Worm (Caenorhabditis elegans) whole organism, young adult: Measurements from ENCODE around the gene C48B4.13.

Experiments used
- F23B12.7 ChIP-seq: sonication (generic microtip); optimal IDR thresholded peaks from 2 replicates; lab custom pipeline; 2017; ENCODE audit warnings: missing genetic modification characterization, mild to moderate bottlenecking, missing compliant biosample characterization, antibody characterized with exemption, moderate library complexity; ENCODE audit not compliant: insufficient read depth
- F49E8.2 ChIP-seq: sonication (generic microtip); optimal IDR thresholded peaks from 3 replicates; lab custom pipeline; 2017; ENCODE audit warnings: missing genetic modification characterization, mild to moderate bottlenecking, missing compliant biosample characterization, antibody characterized with exemption, moderate library complexity; ENCODE audit not compliant: insufficient read depth
- F55B11.4 ChIP-seq: sonication (generic microtip); optimal IDR thresholded peaks from 2 replicates; lab custom pipeline; 2016; ENCODE audit warnings: missing compliant biosample characterization, missing genetic modification characterization, borderline replicate concordance; ENCODE audit not compliant: insufficient read depth
- K11D2.4 ChIP-seq: fragments of 200-800 bp; sonication (Bioruptor generic); IDR thresholded peaks from 2 replicates; pipeline ENCODE4 v1.3.6; 2022; ENCODE audit warnings: missing genetic modification reagents, missing genetic modification characterization, missing compliant biosample characterization
- Y53F4B.3 ChIP-seq: fragments of 200-800 bp; sonication (Bioruptor generic); IDR thresholded peaks from 2 replicates; pipeline ENCODE4 v1.3.6; 2022; ENCODE audit warnings: missing genetic modification reagents, missing genetic modification characterization, missing compliant biosample characterization
- Y79H2A.3 ChIP-seq: fragments of 200-800 bp; sonication (Bioruptor generic); conservative IDR thresholded peaks from 2 replicates; pipeline ENCODE4 v1.3.6; 2022; ENCODE audit warnings: missing genetic modification reagents, missing genetic modification characterization, missing compliant biosample characterization
- Y95B8A.8 ChIP-seq: fragments of 200-800 bp; sonication (Bioruptor generic); IDR thresholded peaks from 2 replicates; pipeline ENCODE4 v1.3.6; 2022; ENCODE audit warnings: missing genetic modification reagents, missing genetic modification characterization, missing compliant biosample characterization
- ZK185.1 ChIP-seq: sonication (generic microtip); optimal IDR thresholded peaks from 2 replicates; lab custom pipeline; 2016; ENCODE audit warnings: mild to moderate bottlenecking, missing genetic modification characterization, missing compliant biosample characterization; ENCODE audit not compliant: poor library complexity, severe bottlenecking
- akir-1 ChIP-seq: fragments of 200-800 bp; sonication (Bioruptor generic); optimal IDR thresholded peaks from 2 replicates; lab custom pipeline; 2018; ENCODE audit warnings: mild to moderate bottlenecking, missing genetic modification characterization, moderate library complexity, missing compliant biosample characterization
- aptf-3 ChIP-seq: fragments of 200-800 bp; sonication (Bioruptor generic); IDR thresholded peaks from 2 replicates; pipeline ENCODE4 v1.3.6; 2022; ENCODE audit warnings: missing genetic modification characterization, missing compliant biosample characterization
- attf-5 ChIP-seq: fragments of 200-800 bp; sonication (Bioruptor generic); optimal IDR thresholded peaks from 2 replicates; lab custom pipeline; 2018; ENCODE audit warnings: mild to moderate bottlenecking, missing genetic modification characterization, missing compliant biosample characterization
- ccch-3 ChIP-seq: fragments of 200-800 bp; sonication (Bioruptor generic); optimal IDR thresholded peaks from 2 replicates; lab custom pipeline; 2018; ENCODE audit warnings: mild to moderate bottlenecking, missing genetic modification characterization, missing compliant biosample characterization
- cebp-1 ChIP-seq, 2 experiments: fragments of 200-800 bp in 1 of 2; sonication (Bioruptor generic) in 1 of 2; sonication (generic microtip) in 1 of 2; IDR thresholded peaks in 1 of 2; optimal IDR thresholded peaks in 1 of 2; 2 replicates each; pipeline versions ENCODE4 v1.3.6 to Lab custom; 2017 to 2022; ENCODE audit warnings: missing compliant biosample characterization in 2 of 2, missing genetic modification characterization in 2 of 2, mild to moderate bottlenecking in 1 of 2, missing genetic modification reagents in 1 of 2, moderate library complexity in 1 of 2
- cebp-2 ChIP-seq: fragments of 200-800 bp; sonication (Bioruptor generic); IDR thresholded peaks from 2 replicates; pipeline ENCODE4 v1.3.6; 2022; ENCODE audit warnings: missing genetic modification characterization, missing compliant biosample characterization
- ceh-100 ChIP-seq: fragments of 200-800 bp; sonication (Bioruptor generic); IDR thresholded peaks from 2 replicates; pipeline ENCODE4 v1.3.6; 2022; ENCODE audit warnings: missing genetic modification reagents, missing genetic modification characterization, missing compliant biosample characterization
- ceh-40 ChIP-seq: fragments of 200-800 bp; sonication (Bioruptor generic); IDR thresholded peaks from 2 replicates; pipeline ENCODE4 v1.3.6; 2022; ENCODE audit warnings: missing genetic modification characterization, missing compliant biosample characterization
- dpl-1 ChIP-seq: fragments of 150-350 bp; optimal IDR thresholded peaks from 2 replicates; lab custom pipeline; 2014; ENCODE audit warnings: missing biosample characterization, missing genetic modification reagents, missing genetic modification characterization
- efl-1 ChIP-seq: fragments of 150-350 bp; optimal IDR thresholded peaks from 2 replicates; lab custom pipeline; 2014; ENCODE audit warnings: missing biosample characterization, missing genetic modification reagents, missing genetic modification characterization
- ekl-4 ChIP-seq: fragments of 200-800 bp; sonication (Bioruptor generic); IDR thresholded peaks from 2 replicates; pipeline ENCODE4 v1.3.6; 2022; ENCODE audit warnings: missing genetic modification reagents, missing genetic modification characterization, missing compliant biosample characterization
- hrde-1 ChIP-seq: sonication (generic microtip); optimal IDR thresholded peaks from 2 replicates; lab custom pipeline; 2016; ENCODE audit warnings: missing genetic modification characterization, mild to moderate bottlenecking, missing compliant biosample characterization, moderate library complexity, missing genotype, missing genetic modification reagents, borderline replicate concordance
- let-607 ChIP-seq, 2 experiments: fragments of 200-800 bp in 1 of 2; sonication (Bioruptor generic) in 1 of 2; sonication (generic microtip) in 1 of 2; optimal IDR thresholded peaks; 2 replicates each; lab custom pipeline; 2016 to 2018; ENCODE audit warnings: mild to moderate bottlenecking in 2 of 2, missing compliant biosample characterization in 2 of 2, missing genetic modification characterization in 2 of 2, moderate library complexity in 2 of 2, missing genotype in 1 of 2
- lin-26 ChIP-seq: fragments of 200-800 bp; sonication (Bioruptor generic); IDR thresholded peaks from 2 replicates; pipeline ENCODE4 v1.3.6; 2022; ENCODE audit warnings: missing genetic modification reagents, missing genetic modification characterization, missing compliant biosample characterization
- lin-35 ChIP-seq, 3 experiments: fragments of 150-350 bp in 2 of 3; sonication (generic microtip) in 1 of 3; optimal IDR thresholded peaks; 2 replicates each; lab custom pipeline; 2014 to 2018; ENCODE audit warnings: missing biosample characterization in 3 of 3, missing genetic modification characterization in 3 of 3, missing genetic modification reagents in 3 of 3
- lin-54 ChIP-seq: fragments of 200-800 bp; sonication (Bioruptor generic); optimal IDR thresholded peaks from 2 replicates; lab custom pipeline; 2018; ENCODE audit warnings: mild to moderate bottlenecking, missing genetic modification characterization, missing compliant biosample characterization
- lir-1 ChIP-seq: fragments of 200-800 bp; sonication (Bioruptor generic); conservative IDR thresholded peaks from 2 replicates; pipeline ENCODE4 v1.3.6; 2022; ENCODE audit warnings: missing genetic modification reagents, missing genetic modification characterization, missing compliant biosample characterization
- lsl-1 ChIP-seq: fragments of 200-800 bp; sonication (Bioruptor generic); optimal IDR thresholded peaks from 2 replicates; lab custom pipeline; 2018; ENCODE audit warnings: mild to moderate bottlenecking, missing genetic modification characterization, moderate library complexity, missing compliant biosample characterization
- madf-10 ChIP-seq: sonication (generic microtip); optimal IDR thresholded peaks from 2 replicates; lab custom pipeline; 2016; ENCODE audit warnings: mild to moderate bottlenecking, missing genetic modification characterization, missing compliant biosample characterization
- madf-3 ChIP-seq: fragments of 200-800 bp; sonication (Bioruptor generic); IDR thresholded peaks from 2 replicates; pipeline ENCODE4 v1.3.6; 2022; ENCODE audit warnings: missing genetic modification reagents, missing genetic modification characterization, missing compliant biosample characterization
- mcd-1 ChIP-seq: fragments of 200-800 bp; sonication (Bioruptor generic); IDR thresholded peaks from 2 replicates; pipeline ENCODE4 v1.3.6; 2022; ENCODE audit warnings: missing genetic modification reagents, missing genetic modification characterization, missing compliant biosample characterization
- mes-4 ChIP-seq: sonication (generic microtip); optimal IDR thresholded peaks from 2 replicates; lab custom pipeline; 2016; ENCODE audit warnings: missing genotype, missing genetic modification characterization, missing compliant biosample characterization
- nfya-2 ChIP-seq: fragments of 200-800 bp; sonication (Bioruptor generic); IDR thresholded peaks from 2 replicates; pipeline ENCODE4 v1.3.6; 2022; ENCODE audit warnings: missing genetic modification reagents, missing genetic modification characterization, missing compliant biosample characterization
- nfyb-1 ChIP-seq: fragments of 200-800 bp; sonication (Bioruptor generic); IDR thresholded peaks from 2 replicates; pipeline ENCODE4 v1.3.6; 2022; ENCODE audit warnings: missing genetic modification reagents, missing genetic modification characterization, missing compliant biosample characterization
- nhr-179 ChIP-seq: sonication (generic microtip); optimal IDR thresholded peaks from 2 replicates; lab custom pipeline; 2016; ENCODE audit warnings: mild to moderate bottlenecking, missing genetic modification characterization, missing compliant biosample characterization
- pbrm-1 ChIP-seq: fragments of 200-800 bp; sonication (Bioruptor generic); IDR thresholded peaks from 2 replicates; pipeline ENCODE4 v1.3.6; 2022; ENCODE audit warnings: missing genetic modification reagents, missing genetic modification characterization, missing compliant biosample characterization
- rcor-1 ChIP-seq: fragments of 200-800 bp; sonication (Bioruptor generic); IDR thresholded peaks from 2 replicates; pipeline ENCODE4 v1.3.6; 2022; ENCODE audit warnings: missing genetic modification reagents, missing genetic modification characterization, missing compliant biosample characterization
- rec-8 ChIP-seq, 2 experiments: sonication (generic microtip); optimal IDR thresholded peaks; 2 replicates each; lab custom pipeline; 2016; ENCODE audit warnings: mild to moderate bottlenecking in 2 of 2, missing genetic modification characterization in 2 of 2, missing genetic modification reagents in 2 of 2, missing genotype in 2 of 2, missing biosample characterization in 1 of 2, missing compliant biosample characterization in 1 of 2, moderate library complexity in 1 of 2
- snpc-3.4 ChIP-seq: sonication (generic microtip); optimal IDR thresholded peaks from 2 replicates; lab custom pipeline; 2017; ENCODE audit warnings: missing genetic modification characterization, mild to moderate bottlenecking, missing compliant biosample characterization, antibody characterized with exemption, moderate library complexity, missing genotype, missing genetic modification reagents
- somi-1 ChIP-seq: fragments of 200-800 bp; sonication (Bioruptor generic); optimal IDR thresholded peaks from 2 replicates; lab custom pipeline; 2018; ENCODE audit warnings: mild to moderate bottlenecking, missing genetic modification characterization, missing compliant biosample characterization
- zfh-2 ChIP-seq: fragments of 200-800 bp; sonication (Bioruptor generic); conservative IDR thresholded peaks from 2 replicates; pipeline ENCODE4 v1.3.6; 2022; ENCODE audit warnings: missing genetic modification reagents, missing genetic modification characterization, missing compliant biosample characterization
- ztf-18 ChIP-seq: sonication (generic microtip); optimal IDR thresholded peaks from 2 replicates; lab custom pipeline; 2016; ENCODE audit warnings: missing genotype, mild to moderate bottlenecking, missing genetic modification characterization, missing compliant biosample characterization
- ztf-25 ChIP-seq: fragments of 200-800 bp; sonication (Bioruptor generic); IDR thresholded peaks from 2 replicates; pipeline ENCODE4 v1.3.6; 2022; ENCODE audit warnings: missing genetic modification reagents, missing genetic modification characterization, missing compliant biosample characterization
- ztf-6 ChIP-seq: fragments of 200-800 bp; sonication (Bioruptor generic); IDR thresholded peaks from 2 replicates; pipeline ENCODE4 v1.3.6; 2022; ENCODE audit warnings: missing genetic modification reagents, missing genetic modification characterization, missing compliant biosample characterization

Gene C48B4.13

DNA sequence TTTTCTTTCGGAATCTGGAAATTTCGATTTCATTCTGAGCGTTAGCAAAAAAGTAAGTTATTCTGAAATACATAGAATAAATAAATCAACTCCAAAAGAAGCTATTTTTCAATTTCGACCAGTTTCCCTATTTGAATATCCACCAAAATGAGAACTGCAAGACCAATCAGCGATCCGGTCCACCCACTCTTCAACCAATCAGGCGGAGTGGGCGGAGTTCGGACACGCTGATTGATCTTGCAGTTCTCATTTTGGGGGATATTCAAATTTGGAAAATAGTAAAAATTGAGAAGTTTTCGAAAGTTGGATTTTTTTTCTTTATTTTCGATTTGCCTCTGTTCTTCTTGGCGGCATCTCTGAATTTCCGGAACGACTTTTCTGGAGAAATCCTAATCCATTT is 2.3 kb downstream of the C48B4.13 start:
- TF ChIP-seq efl-1 (GFP tag; lab: Kevin White, UChicago) (peak; percentile 50), nfyb-1 (GFP tag; lab: Robert Waterston, UW) (peak; percentile 99), mcd-1 (0 out of 2 replicates have a peak, but pooled peaks have one; percentile 12), nfya-2 (GFP tag; lab: Robert Waterston, UW) (peak; percentile 98), somi-1 (GFP tag; lab: Kevin White, UChicago) (no peak), ZK185.1 (no peak), mes-4 (no peak), let-607 (tag; optimal IDR thresholded peaks at IDR 0.05; lab: Kevin White, UChicago) (peak; percentile 73 to 95), lin-35 (GFP tag; optimal IDR thresholded peaks at IDR 0.05; lab: Kevin White, UChicago) (peak in 1 of 3 experiments; percentile 26), lin-54 (GFP tag; lab: Kevin White, UChicago) (peak; percentile 28)

DNA sequence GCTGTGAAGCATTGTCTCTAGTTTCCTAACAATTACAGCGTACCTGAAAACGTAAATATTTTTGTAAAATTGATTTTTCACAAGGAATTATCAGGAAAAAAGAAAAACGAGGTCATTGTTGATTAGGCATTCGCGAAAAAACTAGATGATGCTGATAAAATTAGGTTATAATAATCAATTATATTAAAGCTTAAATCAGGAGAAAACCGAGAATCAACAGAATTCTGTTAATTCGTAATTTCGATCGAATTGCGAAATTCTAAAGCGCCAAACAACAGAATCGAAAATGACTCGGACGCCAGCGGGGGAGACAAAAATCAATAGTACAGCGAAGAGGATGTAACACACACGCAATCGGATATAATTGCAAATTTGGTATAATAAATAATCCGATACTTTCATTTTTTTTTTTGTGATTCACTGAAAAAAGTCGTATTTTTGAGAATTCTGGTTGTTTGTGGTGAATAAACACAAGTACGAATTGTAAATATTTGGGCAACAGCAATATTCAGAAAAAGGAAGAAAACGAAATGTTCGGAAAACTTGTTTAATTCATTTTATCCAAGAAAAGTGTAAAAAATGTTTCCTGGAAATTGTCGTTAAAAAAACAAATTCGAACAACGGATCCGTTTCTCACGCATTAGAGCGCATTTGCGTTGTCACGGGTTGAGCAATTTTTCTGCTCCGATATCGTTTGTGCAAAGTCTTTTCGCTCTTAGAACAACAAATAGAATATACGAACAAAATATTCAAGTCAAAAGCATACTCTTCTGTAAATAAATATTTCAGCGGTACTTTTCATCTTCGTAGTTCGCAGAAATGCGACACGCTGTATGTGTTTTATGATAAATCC is 11.7 kb downstream of the C48B4.13 start, which contains the start of gene ced-7:
TSS of gene ced-7 (minus strand) at position 51 of the 853 bp plus-strand sequence.
- TF ChIP-seq pbrm-1 (no peak), rcor-1 (GFP tag; lab: Robert Waterston, UW) (no peak), Y53F4B.3 (GFP tag; lab: Robert Waterston, UW) (no peak), zfh-2 (GFP tag; lab: Robert Waterston, UW) (no peak), ztf-18 (tag; lab: Kevin White, UChicago) (no peak), madf-10 (no peak), ztf-25 (GFP tag; lab: Robert Waterston, UW) (no peak), attf-5 (GFP tag; lab: Kevin White, UChicago) (peak; percentile 18), Y79H2A.3 (no peak), lsl-1 (no peak), ceh-100 (GFP tag; lab: Robert Waterston, UW) (no peak), akir-1 (GFP tag; lab: Kevin White, UChicago) (no peak), madf-3 (no peak), rec-8 (tag; optimal IDR thresholded peaks at IDR 0.05; lab: Kevin White, UChicago) (no peak), cebp-1 (GFP tag; IDR thresholded peaks at IDR 0.05; lab: Robert Waterston, UW) (no peak), cebp-1 (tag; optimal IDR thresholded peaks at IDR 0.05; lab: Kevin White, UChicago) (peak; percentile 82)

- no peak for TF ChIP-seq nhr-179 (tag; lab: Kevin White, UChicago)
- TF ChIP-seq ceh-40 (GFP tag; lab: Robert Waterston, UW) = no peak
- TF ChIP-seq lir-1 (GFP tag; lab: Robert Waterston, UW) = no peak
- no peak for TF ChIP-seq snpc-3.4 (tag; lab: Kevin White, UChicago)
- TF ChIP-seq lin-26 (GFP tag; lab: Robert Waterston, UW) = no peak
- no peak for TF ChIP-seq ekl-4 (GFP tag; lab: Robert Waterston, UW)
- no peak for TF ChIP-seq Y95B8A.8 (GFP tag; lab: Robert Waterston, UW)
- TF ChIP-seq hrde-1 (tag; lab: Kevin White, UChicago) = no peak
- TF ChIP-seq lin-35 (GFP tag; optimal IDR thresholded peaks at IDR 0.05; lab: Kevin White, UChicago) = no peak
- no peak for TF ChIP-seq F55B11.4 (tag; lab: Kevin White, UChicago)
- TF ChIP-seq cebp-2 (GFP tag; lab: Robert Waterston, UW) = no peak
- no peak for TF ChIP-seq F49E8.2 (tag; lab: Kevin White, UChicago)
- no peak for TF ChIP-seq F23B12.7 (tag; lab: Kevin White, UChicago)
- no peak for TF ChIP-seq let-607 (tag; optimal IDR thresholded peaks at IDR 0.05; lab: Kevin White, UChicago)
- no peak for TF ChIP-seq ztf-6
- no peak for TF ChIP-seq dpl-1 (GFP tag; lab: Kevin White, UChicago)
- no peak for TF ChIP-seq madf-3
- TF ChIP-seq K11D2.4 (GFP tag; lab: Robert Waterston, UW) = no peak
- TF ChIP-seq aptf-3 (GFP tag; lab: Robert Waterston, UW) = no peak
- no peak for TF ChIP-seq ccch-3 (GFP tag; lab: Kevin White, UChicago)
These were observed 13.7 kb downstream of the C48B4.13 start, which contains the start of gene C48B4.3 for ce11 chrIII:9582240-9582639. Gene C48B4.3, minus strand, starts transcription at chrIII:9582388.
